Worm (Caenorhabditis elegans): ENCODE results near the gene F09C6.3.

- TF ChIP-seq W03F9.2 (tag; optimal IDR thresholded peaks at IDR 0.05) (no peak), dao-5 (tag; optimal IDR thresholded peaks at IDR 0.05) (no peak)
Measured at ce11 chrV:16893440-16893839, 13.5 kb upstream of the F09C6.3 start, which contains the start of gene F09C6.15.
